Worm (Caenorhabditis elegans) whole organism, young adult: ENCODE results near the gene sre-1.

Experiments
- B0019.2 ChIP-seq: fragments of 200-800 bp; sonication (Bioruptor generic); conservative IDR thresholded peaks from 2 replicates; pipeline ENCODE4 v1.3.6; 2022; ENCODE audit warnings: missing genetic modification reagents, missing genetic modification characterization, missing compliant biosample characterization
- B0261.1 ChIP-seq: sonication (generic microtip); optimal IDR thresholded peaks from 2 replicates; lab custom pipeline; 2016; ENCODE audit warnings: mild to moderate bottlenecking, missing genetic modification characterization, moderate library complexity, missing compliant biosample characterization
- B0336.3 ChIP-seq: fragments of 200-800 bp; sonication (Bioruptor generic); IDR thresholded peaks from 2 replicates; pipeline ENCODE4 v1.3.6; 2022; ENCODE audit warnings: missing genetic modification characterization, missing compliant biosample characterization
- C17E4.6 ChIP-seq: fragments of 200-800 bp; sonication (Bioruptor generic); IDR thresholded peaks from 2 replicates; pipeline ENCODE4 v1.3.6; 2022; ENCODE audit warnings: missing genetic modification reagents, missing genetic modification characterization, missing compliant biosample characterization
- D2030.7 ChIP-seq: fragments of 200-800 bp; sonication (Bioruptor generic); IDR thresholded peaks from 2 replicates; pipeline ENCODE4 v1.3.6; 2022; ENCODE audit warnings: missing genetic modification reagents, missing genetic modification characterization, missing compliant biosample characterization
- F10E7.11 ChIP-seq: sonication (generic microtip); optimal IDR thresholded peaks from 2 replicates; lab custom pipeline; 2017; ENCODE audit warnings: mild to moderate bottlenecking, missing genetic modification characterization, moderate library complexity, missing compliant biosample characterization
- F23B12.7 ChIP-seq: sonication (generic microtip); optimal IDR thresholded peaks from 2 replicates; lab custom pipeline; 2017; ENCODE audit warnings: missing genetic modification characterization, mild to moderate bottlenecking, missing compliant biosample characterization, antibody characterized with exemption, moderate library complexity; ENCODE audit not compliant: insufficient read depth
- F33H1.4 ChIP-seq: fragments of 200-800 bp; sonication (Bioruptor generic); IDR thresholded peaks from 2 replicates; pipeline ENCODE4 v1.3.6; 2022; ENCODE audit warnings: missing genetic modification reagents, missing genetic modification characterization, missing compliant biosample characterization
- F39B2.1 ChIP-seq: fragments of 200-800 bp; sonication (Bioruptor generic); IDR thresholded peaks from 2 replicates; pipeline ENCODE4 v1.3.6; 2022; ENCODE audit warnings: missing genetic modification reagents, missing genetic modification characterization, missing compliant biosample characterization
- F57A8.1 ChIP-seq: fragments of 200-800 bp; sonication (Bioruptor generic); optimal IDR thresholded peaks from 2 replicates; lab custom pipeline; 2018; ENCODE audit warnings: mild to moderate bottlenecking, missing genetic modification characterization, moderate library complexity, missing compliant biosample characterization
- K11D2.4 ChIP-seq: fragments of 200-800 bp; sonication (Bioruptor generic); IDR thresholded peaks from 2 replicates; pipeline ENCODE4 v1.3.6; 2022; ENCODE audit warnings: missing genetic modification reagents, missing genetic modification characterization, missing compliant biosample characterization
- T07F8.4 ChIP-seq: sonication (generic microtip); optimal IDR thresholded peaks from 2 replicates; lab custom pipeline; 2016; ENCODE audit warnings: mild to moderate bottlenecking, missing genetic modification characterization, moderate library complexity, missing compliant biosample characterization
- Y79H2A.3 ChIP-seq: fragments of 200-800 bp; sonication (Bioruptor generic); conservative IDR thresholded peaks from 2 replicates; pipeline ENCODE4 v1.3.6; 2022; ENCODE audit warnings: missing genetic modification reagents, missing genetic modification characterization, missing compliant biosample characterization
- Y95B8A.8 ChIP-seq: fragments of 200-800 bp; sonication (Bioruptor generic); IDR thresholded peaks from 2 replicates; pipeline ENCODE4 v1.3.6; 2022; ENCODE audit warnings: missing genetic modification reagents, missing genetic modification characterization, missing compliant biosample characterization
- akir-1 ChIP-seq: fragments of 200-800 bp; sonication (Bioruptor generic); optimal IDR thresholded peaks from 2 replicates; lab custom pipeline; 2018; ENCODE audit warnings: mild to moderate bottlenecking, missing genetic modification characterization, moderate library complexity, missing compliant biosample characterization
- ccch-3 ChIP-seq: fragments of 200-800 bp; sonication (Bioruptor generic); optimal IDR thresholded peaks from 2 replicates; lab custom pipeline; 2018; ENCODE audit warnings: mild to moderate bottlenecking, missing genetic modification characterization, missing compliant biosample characterization
- cebp-2 ChIP-seq: fragments of 200-800 bp; sonication (Bioruptor generic); IDR thresholded peaks from 2 replicates; pipeline ENCODE4 v1.3.6; 2022; ENCODE audit warnings: missing genetic modification characterization, missing compliant biosample characterization
- ceh-100 ChIP-seq: fragments of 200-800 bp; sonication (Bioruptor generic); IDR thresholded peaks from 2 replicates; pipeline ENCODE4 v1.3.6; 2022; ENCODE audit warnings: missing genetic modification reagents, missing genetic modification characterization, missing compliant biosample characterization
- ceh-79 ChIP-seq: sonication (generic microtip); optimal IDR thresholded peaks from 2 replicates; lab custom pipeline; 2017; ENCODE audit warnings: mild to moderate bottlenecking, missing genetic modification characterization, missing compliant biosample characterization
- die-1 ChIP-seq: sonication (generic microtip); optimal IDR thresholded peaks from 2 replicates; lab custom pipeline; 2016; ENCODE audit warnings: missing genotype, mild to moderate bottlenecking, missing genetic modification characterization, missing compliant biosample characterization
- dpff-1 ChIP-seq: sonication (generic microtip); optimal IDR thresholded peaks from 2 replicates; lab custom pipeline; 2017; ENCODE audit warnings: mild to moderate bottlenecking, missing genetic modification characterization, missing compliant biosample characterization
- dpl-1 ChIP-seq: fragments of 150-350 bp; optimal IDR thresholded peaks from 2 replicates; lab custom pipeline; 2014; ENCODE audit warnings: missing biosample characterization, missing genetic modification reagents, missing genetic modification characterization
- efl-1 ChIP-seq: fragments of 150-350 bp; optimal IDR thresholded peaks from 2 replicates; lab custom pipeline; 2014; ENCODE audit warnings: missing biosample characterization, missing genetic modification reagents, missing genetic modification characterization
- egl-18 ChIP-seq: fragments of 200-800 bp; sonication (Bioruptor generic); IDR thresholded peaks from 2 replicates; pipeline ENCODE4 v1.3.6; 2022; ENCODE audit warnings: missing genetic modification reagents, missing genetic modification characterization, missing compliant biosample characterization
- fkh-3 ChIP-seq: sonication (generic microtip); optimal IDR thresholded peaks from 2 replicates; lab custom pipeline; 2016; ENCODE audit warnings: mild to moderate bottlenecking, missing genetic modification characterization, missing compliant biosample characterization
- hlh-26 ChIP-seq: fragments of 200-800 bp; sonication (Bioruptor generic); conservative IDR thresholded peaks from 2 replicates; pipeline ENCODE4 v1.3.6; 2022; ENCODE audit warnings: missing genetic modification reagents, missing genetic modification characterization, missing compliant biosample characterization
- hmg-20 ChIP-seq: fragments of 200-800 bp; sonication (Bioruptor generic); IDR thresholded peaks from 2 replicates; pipeline ENCODE4 v1.3.6; 2022; ENCODE audit warnings: missing genetic modification reagents, missing genetic modification characterization, missing compliant biosample characterization
- hrde-1 ChIP-seq: sonication (generic microtip); optimal IDR thresholded peaks from 2 replicates; lab custom pipeline; 2016; ENCODE audit warnings: missing genetic modification characterization, mild to moderate bottlenecking, missing compliant biosample characterization, moderate library complexity, missing genotype, missing genetic modification reagents, borderline replicate concordance
- hsf-1 ChIP-seq: fragments of 200-800 bp; sonication (Bioruptor generic); IDR thresholded peaks from 2 replicates; pipeline ENCODE4 v1.3.6; 2022; ENCODE audit warnings: missing genetic modification reagents, missing genetic modification characterization, missing compliant biosample characterization
- let-607 ChIP-seq, 2 experiments: fragments of 200-800 bp in 1 of 2; sonication (Bioruptor generic) in 1 of 2; sonication (generic microtip) in 1 of 2; optimal IDR thresholded peaks; 2 replicates each; lab custom pipeline; 2016 to 2018; ENCODE audit warnings: mild to moderate bottlenecking in 2 of 2, missing compliant biosample characterization in 2 of 2, missing genetic modification characterization in 2 of 2, moderate library complexity in 2 of 2, missing genotype in 1 of 2
- lin-40 ChIP-seq: sonication (generic microtip); optimal IDR thresholded peaks from 2 replicates; lab custom pipeline; 2016; ENCODE audit warnings: missing genetic modification characterization, mild to moderate bottlenecking, missing compliant biosample characterization, missing genotype, missing genetic modification reagents
- lin-54 ChIP-seq: fragments of 200-800 bp; sonication (Bioruptor generic); optimal IDR thresholded peaks from 2 replicates; lab custom pipeline; 2018; ENCODE audit warnings: mild to moderate bottlenecking, missing genetic modification characterization, missing compliant biosample characterization
- lsl-1 ChIP-seq: fragments of 200-800 bp; sonication (Bioruptor generic); optimal IDR thresholded peaks from 2 replicates; lab custom pipeline; 2018; ENCODE audit warnings: mild to moderate bottlenecking, missing genetic modification characterization, moderate library complexity, missing compliant biosample characterization
- madf-6 ChIP-seq: fragments of 200-800 bp; sonication (Bioruptor generic); IDR thresholded peaks from 2 replicates; pipeline ENCODE4 v1.3.6; 2022; ENCODE audit warnings: missing genetic modification reagents, missing genetic modification characterization, missing compliant biosample characterization
- mxl-1 ChIP-seq: sonication (generic microtip); optimal IDR thresholded peaks from 2 replicates; lab custom pipeline; 2016; ENCODE audit warnings: missing genetic modification characterization, missing compliant biosample characterization
- nfya-2 ChIP-seq: fragments of 200-800 bp; sonication (Bioruptor generic); IDR thresholded peaks from 2 replicates; pipeline ENCODE4 v1.3.6; 2022; ENCODE audit warnings: missing genetic modification reagents, missing genetic modification characterization, missing compliant biosample characterization
- nfyb-1 ChIP-seq: fragments of 200-800 bp; sonication (Bioruptor generic); IDR thresholded peaks from 2 replicates; pipeline ENCODE4 v1.3.6; 2022; ENCODE audit warnings: missing genetic modification reagents, missing genetic modification characterization, missing compliant biosample characterization
- pha-4 ChIP-seq: fragments of 150-350 bp; sonication (generic microtip); optimal IDR thresholded peaks from 2 replicates; lab custom pipeline; 2014; ENCODE audit warnings: missing biosample characterization, missing genetic modification reagents, missing genetic modification characterization
- rcor-1 ChIP-seq: fragments of 200-800 bp; sonication (Bioruptor generic); IDR thresholded peaks from 2 replicates; pipeline ENCODE4 v1.3.6; 2022; ENCODE audit warnings: missing genetic modification reagents, missing genetic modification characterization, missing compliant biosample characterization
- rec-8 ChIP-seq, 2 experiments: sonication (generic microtip); optimal IDR thresholded peaks; 2 replicates each; lab custom pipeline; 2016; ENCODE audit warnings: mild to moderate bottlenecking in 2 of 2, missing genetic modification characterization in 2 of 2, missing genetic modification reagents in 2 of 2, missing genotype in 2 of 2, missing biosample characterization in 1 of 2, missing compliant biosample characterization in 1 of 2, moderate library complexity in 1 of 2
- snpc-1.1 ChIP-seq: sonication (generic microtip); optimal IDR thresholded peaks from 2 replicates; lab custom pipeline; 2017; ENCODE audit warnings: missing genetic modification characterization, mild to moderate bottlenecking, missing compliant biosample characterization, antibody characterized with exemption, moderate library complexity, missing genotype, missing genetic modification reagents; ENCODE audit not compliant: insufficient read depth
- snpc-4 ChIP-seq, 5 experiments: fragments of 150-350 bp in 1 of 5; sonication (generic microtip) in 4 of 5; optimal IDR thresholded peaks; 2 replicates each; lab custom pipeline; 2014 to 2018; ENCODE audit warnings: missing genetic modification characterization in 5 of 5, missing biosample characterization in 3 of 5, antibody characterized with exemption in 2 of 5, mild to moderate bottlenecking in 2 of 5, missing compliant biosample characterization in 2 of 5, missing genotype in 2 of 5, moderate library complexity in 2 of 5, missing genetic modification reagents in 1 of 5
- ztf-25 ChIP-seq: fragments of 200-800 bp; sonication (Bioruptor generic); IDR thresholded peaks from 2 replicates; pipeline ENCODE4 v1.3.6; 2022; ENCODE audit warnings: missing genetic modification reagents, missing genetic modification characterization, missing compliant biosample characterization
- ztf-26 ChIP-seq: sonication (generic microtip); optimal IDR thresholded peaks from 2 replicates; lab custom pipeline; 2017; ENCODE audit warnings: missing genetic modification characterization, missing compliant biosample characterization
- ztf-28 ChIP-seq: fragments of 200-800 bp; sonication (Bioruptor generic); IDR thresholded peaks from 2 replicates; pipeline ENCODE4 v1.3.6; 2022; ENCODE audit warnings: missing genetic modification reagents, missing genetic modification characterization, missing compliant biosample characterization
- ztf-3 ChIP-seq: fragments of 200-800 bp; sonication (Bioruptor generic); optimal IDR thresholded peaks from 2 replicates; lab custom pipeline; 2018; ENCODE audit warnings: mild to moderate bottlenecking, missing genetic modification characterization, missing compliant biosample characterization
- ztf-6 ChIP-seq: fragments of 200-800 bp; sonication (Bioruptor generic); IDR thresholded peaks from 2 replicates; pipeline ENCODE4 v1.3.6; 2022; ENCODE audit warnings: missing genetic modification reagents, missing genetic modification characterization, missing compliant biosample characterization

sre-1 gene

DNA sequence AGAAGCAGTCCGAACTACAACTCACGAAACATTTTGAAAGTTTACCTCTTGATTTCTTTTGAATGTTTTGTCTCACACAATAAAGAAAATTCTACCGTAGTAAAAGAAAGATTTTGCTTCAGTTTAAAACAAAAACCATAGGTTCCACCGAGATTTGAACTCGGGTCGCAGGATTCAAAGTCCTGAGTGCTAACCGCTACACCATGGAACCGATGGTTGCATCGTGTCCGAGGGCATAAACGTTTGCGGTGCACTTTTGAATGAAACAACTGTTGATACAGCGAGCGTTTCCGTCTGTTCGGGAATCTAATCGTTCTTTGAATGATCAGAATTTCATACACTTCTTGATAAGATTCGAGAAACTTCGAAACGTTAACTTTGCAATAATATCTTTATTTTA lies 47.3 kb downstream of the sre-1 start:
- TF ChIP-seq ceh-100 (GFP tag; lab: Robert Waterston, UW) (peak; percentile 62), ztf-26 (tag; lab: Kevin White, UChicago) (peak; percentile 17), hrde-1 (tag; lab: Kevin White, UChicago) (no peak), F10E7.11 (no peak), efl-1 (no peak), hlh-26 (GFP tag; lab: Robert Waterston, UW) (no peak), egl-18 (GFP tag; lab: Robert Waterston, UW) (no peak), dpl-1 (GFP tag; lab: Kevin White, UChicago) (no peak), F39B2.1 (GFP tag; lab: Robert Waterston, UW) (no peak), B0019.2 (no peak), rcor-1 (peak; percentile 32; the same call in 1 of the 2 replicates), F57A8.1 (GFP tag; lab: Kevin White, UChicago) (no peak), madf-6 (GFP tag; lab: Robert Waterston, UW) (peak; percentile 70), fkh-3 (tag; lab: Kevin White, UChicago) (no peak), pha-4 (tag; lab: Kevin White, UChicago) (no peak), akir-1 (no peak), hsf-1 (peak; percentile 72), C17E4.6 (GFP tag; lab: Robert Waterston, UW) (0 out of 2 replicates have a peak, but pooled peaks have one; percentile 48), die-1 (tag; lab: Kevin White, UChicago) (peak; percentile 78), F23B12.7 (no peak), K11D2.4 (GFP tag; lab: Robert Waterston, UW) (no peak; the same call in 1 of the 2 replicates), lin-54 (GFP tag; lab: Kevin White, UChicago) (peak; percentile 55), ccch-3 (GFP tag; lab: Kevin White, UChicago) (no peak), B0336.3 (GFP tag; lab: Robert Waterston, UW) (peak; percentile 23; the same call in 1 of the 2 replicates), F33H1.4 (GFP tag; lab: Robert Waterston, UW) (peak; percentile 47), snpc-4 (GFP tag; optimal IDR thresholded peaks at IDR 0.05; lab: Kevin White, UChicago) (peak; percentile 53), snpc-4 (tag; optimal IDR thresholded peaks at IDR 0.05; lab: Kevin White, UChicago) (peak in 2 of 4 experiments; percentile 13 to 63), lin-40 (peak; percentile 60), Y79H2A.3 (GFP tag; lab: Robert Waterston, UW) (no peak), ztf-28 (GFP tag; lab: Robert Waterston, UW) (no peak), lsl-1 (GFP tag; lab: Kevin White, UChicago) (peak; percentile 42), ceh-79 (peak; percentile 54), nfyb-1 (GFP tag; lab: Robert Waterston, UW) (peak; percentile 69; the same call in 1 of the 2 replicates), ztf-25 (GFP tag; lab: Robert Waterston, UW) (no peak), snpc-1.1 (no peak), ztf-3 (GFP tag; lab: Kevin White, UChicago) (peak; percentile 59), Y95B8A.8 (GFP tag; lab: Robert Waterston, UW) (0 out of 2 replicates have a peak, but pooled peaks have one; percentile 10), nfya-2 (no peak), T07F8.4 (tag; lab: Kevin White, UChicago) (no peak), ztf-6 (no peak), cebp-2 (GFP tag; lab: Robert Waterston, UW) (no peak), dpff-1 (tag; lab: Kevin White, UChicago) (no peak), B0261.1 (tag; lab: Kevin White, UChicago) (peak; percentile 88), hmg-20 (GFP tag; lab: Robert Waterston, UW) (no peak), mxl-1 (tag; lab: Kevin White, UChicago) (peak; percentile 25), rec-8 (tag; optimal IDR thresholded peaks at IDR 0.05; lab: Kevin White, UChicago) (peak in 1 of 2 experiments; percentile 38), let-607 (tag; optimal IDR thresholded peaks at IDR 0.05; lab: Kevin White, UChicago) (peak in 1 of 2 experiments; percentile 27), D2030.7 (GFP tag; lab: Robert Waterston, UW) (peak; percentile 46)
